Fruit fly (Drosophila melanogaster) whole organism, embryonic: ENCODE data around the gene Dpm1.
A peak's percentile ranks its signal among the peaks of the same experiment; 100 is the strongest.

ENCODE experiments used
- Adf1 ChIP-seq: fragments of 200-800 bp; sonication (Bioruptor generic); IDR thresholded peaks from 2 replicates; pipeline ENCODE4 v1.3.6; 2022; ENCODE audit warnings: missing biosample characterization, missing genetic modification characterization
- Aef1 ChIP-seq: fragments of 200-800 bp; sonication (Bioruptor generic); IDR thresholded peaks from 3 replicates; pipeline ENCODE4 v1.3.6; 2022; ENCODE audit warnings: missing biosample characterization, missing genetic modification characterization
- B-H2 ChIP-seq: fragments of 200-800 bp; sonication (Bioruptor generic); optimal IDR thresholded peaks from 2 replicates; lab custom pipeline; 2018; ENCODE audit warnings: missing biosample characterization, mild to moderate bottlenecking, missing genetic modification characterization
- Bteb2 ChIP-seq: fragments of 200-800 bp; sonication (Bioruptor generic); optimal IDR thresholded peaks from 2 replicates; lab custom pipeline; 2016; ENCODE audit warnings: missing biosample characterization, missing genetic modification characterization
- CG10431 ChIP-seq: fragments of 200-800 bp; sonication (Bioruptor generic); optimal IDR thresholded peaks from 3 replicates; lab custom pipeline; 2018; ENCODE audit warnings: missing biosample characterization, mild to moderate bottlenecking, missing genetic modification characterization
- CG11398 ChIP-seq: fragments of 200-800 bp; sonication (Bioruptor generic); optimal IDR thresholded peaks from 2 replicates; lab custom pipeline; 2016; ENCODE audit warnings: missing biosample characterization, missing genetic modification characterization
- CG13296 ChIP-seq: fragments of 200-800 bp; sonication (Bioruptor generic); optimal IDR thresholded peaks from 3 replicates; lab custom pipeline; 2018; ENCODE audit warnings: missing biosample characterization, mild to moderate bottlenecking, missing genetic modification characterization
- CG14860 ChIP-seq: fragments of 200-800 bp; sonication (Bioruptor generic); IDR thresholded peaks from 3 replicates; pipeline ENCODE4 v1.3.6; 2022; ENCODE audit warnings: missing biosample characterization, missing genetic modification characterization; ENCODE audit not compliant: partially characterized antibody
- CG15514 ChIP-seq: fragments of 200-800 bp; sonication (Bioruptor generic); optimal IDR thresholded peaks from 3 replicates; lab custom pipeline; 2017; ENCODE audit warnings: missing biosample characterization, missing genetic modification characterization, mild to moderate bottlenecking, moderate library complexity, missing genetic modification reagents
- CG1832 ChIP-seq: fragments of 200-800 bp; sonication (Bioruptor generic); optimal IDR thresholded peaks from 2 replicates; lab custom pipeline; 2017; ENCODE audit warnings: missing biosample characterization, mild to moderate bottlenecking, missing genetic modification characterization, inconsistent platforms
- CG2875 ChIP-seq: fragments of 200-800 bp; sonication (Bioruptor generic); optimal IDR thresholded peaks from 2 replicates; lab custom pipeline; 2017; ENCODE audit warnings: missing biosample characterization, mild to moderate bottlenecking, missing genetic modification characterization, missing genetic modification reagents
- CG34422 ChIP-seq: fragments of 200-800 bp; sonication (Bioruptor generic); IDR thresholded peaks from 3 replicates; pipeline ENCODE4 v1.3.6; 2022; ENCODE audit warnings: missing biosample characterization, missing genetic modification characterization
- CG3995 ChIP-seq: fragments of 200-800 bp; sonication (Bioruptor generic); optimal IDR thresholded peaks from 3 replicates; lab custom pipeline; 2016; ENCODE audit warnings: missing biosample characterization, missing genetic modification characterization
- CG4617 ChIP-seq: fragments of 200-800 bp; sonication (Bioruptor generic); optimal IDR thresholded peaks from 3 replicates; lab custom pipeline; 2016; ENCODE audit warnings: missing biosample characterization, missing genetic modification characterization, borderline replicate concordance
- CG6791 ChIP-seq: fragments of 200-800 bp; sonication (Bioruptor generic); IDR thresholded peaks from 3 replicates; pipeline ENCODE4 v1.3.6; 2022; ENCODE audit warnings: missing biosample characterization, missing genetic modification characterization; ENCODE audit not compliant: partially characterized antibody
- CG7928 ChIP-seq: fragments of 200-800 bp; sonication (Bioruptor generic); optimal IDR thresholded peaks from 2 replicates; lab custom pipeline; 2017; ENCODE audit warnings: missing biosample characterization, mild to moderate bottlenecking, missing genetic modification characterization
- CG9437 ChIP-seq: fragments of 200-800 bp; sonication (Bioruptor generic); optimal IDR thresholded peaks from 2 replicates; lab custom pipeline; 2018; ENCODE audit warnings: missing biosample characterization, mild to moderate bottlenecking, missing genetic modification characterization
- D ChIP-seq, 2 experiments: fragments of 200-800 bp in 1 of 2; fragments of >200 bp in 1 of 2; sonication (Bioruptor generic) in 1 of 2; optimal IDR thresholded peaks; 2 replicates in 1 of 2; 3 replicates in 1 of 2; lab custom pipeline; 2017; ENCODE audit warnings: mild to moderate bottlenecking in 1 of 2, missing biosample characterization in 1 of 2, missing genetic modification characterization in 1 of 2, missing genetic modification reagents in 1 of 2
- Deaf1 ChIP-seq: fragments of 200-800 bp; optimal IDR thresholded peaks from 3 replicates; lab custom pipeline; 2019; ENCODE audit warnings: missing biosample characterization, mild to moderate bottlenecking, missing genetic modification characterization, moderate library complexity
- Dll ChIP-seq: fragments of 200-800 bp; sonication (Bioruptor generic); IDR thresholded peaks from 4 replicates; pipeline ENCODE4 v1.3.6; 2022; ENCODE audit warnings: missing biosample characterization, missing genetic modification characterization; ENCODE audit not compliant: partially characterized antibody
- Elba2 ChIP-seq: fragments of 200-800 bp; sonication (Bioruptor generic); optimal IDR thresholded peaks from 3 replicates; lab custom pipeline; 2016; ENCODE audit warnings: missing biosample characterization, missing genetic modification characterization
- HLH3B ChIP-seq: fragments of 200-800 bp; sonication (Bioruptor generic); IDR thresholded peaks from 2 replicates; pipeline ENCODE4 v1.3.6; 2022; ENCODE audit warnings: missing biosample characterization, missing genetic modification characterization
- HLH54F ChIP-seq: fragments of 200-800 bp; sonication (Bioruptor generic); optimal IDR thresholded peaks from 3 replicates; lab custom pipeline; 2016; ENCODE audit warnings: missing biosample characterization, missing genetic modification characterization
- Hr3 ChIP-seq: fragments of 200-800 bp; sonication (Bioruptor generic); optimal IDR thresholded peaks from 3 replicates; lab custom pipeline; 2016; ENCODE audit warnings: missing biosample characterization, missing genetic modification characterization
- Hr51 ChIP-seq, 2 experiments: fragments of 200-800 bp; sonication (Bioruptor generic); optimal IDR thresholded peaks; 2 replicates in 1 of 2; 3 replicates in 1 of 2; lab custom pipeline; 2016 to 2018; ENCODE audit warnings: missing biosample characterization in 2 of 2, missing genetic modification characterization in 2 of 2, mild to moderate bottlenecking in 1 of 2, moderate library complexity in 1 of 2
- Med ChIP-seq: fragments of 200-800 bp; sonication (Bioruptor generic); peaks from one replicate; lab custom pipeline; 2016; ENCODE audit warnings: missing biosample characterization, missing genetic modification characterization, mild to moderate bottlenecking, inconsistent platforms, moderate library complexity
- PHDP ChIP-seq: fragments of 200-800 bp; sonication (Bioruptor generic); optimal IDR thresholded peaks from 3 replicates; lab custom pipeline; 2018; ENCODE audit warnings: missing biosample characterization, mild to moderate bottlenecking, missing genetic modification characterization, moderate library complexity
- ab ChIP-seq: fragments of 200-800 bp; sonication (Bioruptor generic); optimal IDR thresholded peaks from 2 replicates; lab custom pipeline; 2016; ENCODE audit warnings: missing biosample characterization, missing genetic modification characterization
- ara ChIP-seq: fragments of 200-800 bp; sonication (Bioruptor generic); IDR thresholded peaks from 2 replicates; pipeline ENCODE4 v1.3.6; 2022; ENCODE audit warnings: missing biosample characterization, missing genetic modification characterization
- danr ChIP-seq: fragments of 200-800 bp; sonication (Bioruptor generic); IDR thresholded peaks from 2 replicates; pipeline ENCODE4 v1.3.6; 2022; ENCODE audit warnings: missing biosample characterization, missing genetic modification characterization
- dimm ChIP-seq: fragments of 200-800 bp; sonication (Bioruptor generic); IDR thresholded peaks from 2 replicates; pipeline ENCODE4 v1.3.6; 2022; ENCODE audit warnings: missing biosample characterization, missing genetic modification characterization
- gcm2 ChIP-seq: fragments of 200-800 bp; sonication (Bioruptor generic); optimal IDR thresholded peaks from 2 replicates; lab custom pipeline; 2016; ENCODE audit warnings: missing biosample characterization, missing genetic modification characterization
- her ChIP-seq: fragments of 200-800 bp; sonication (Bioruptor generic); optimal IDR thresholded peaks from 2 replicates; lab custom pipeline; 2016; ENCODE audit warnings: missing biosample characterization, missing genetic modification characterization
- ind ChIP-seq: fragments of 200-800 bp; sonication (Bioruptor generic); optimal IDR thresholded peaks from 3 replicates; lab custom pipeline; 2016; ENCODE audit warnings: missing biosample characterization, missing genetic modification characterization
- inv ChIP-seq: fragments of 200-800 bp; sonication (Bioruptor generic); IDR thresholded peaks from 2 replicates; pipeline ENCODE4 v1.3.6; 2022; ENCODE audit warnings: missing biosample characterization, missing genetic modification characterization; ENCODE audit not compliant: partially characterized antibody
- lbe ChIP-seq: fragments of 200-800 bp; sonication (Bioruptor generic); optimal IDR thresholded peaks from 2 replicates; lab custom pipeline; 2016; ENCODE audit warnings: missing biosample characterization, mild to moderate bottlenecking, missing genetic modification characterization
- lola ChIP-seq, 3 experiments: fragments of >200 bp in 2 of 3; fragments of 200-800 bp in 1 of 3; sonication (Bioruptor generic) in 1 of 3; optimal IDR thresholded peaks; 2 replicates each; lab custom pipeline; 2017 to 2019; ENCODE audit warnings: missing biosample characterization in 3 of 3, missing genetic modification characterization in 3 of 3, mild to moderate bottlenecking in 1 of 3, moderate library complexity in 1 of 3
- pfk ChIP-seq: fragments of 200-800 bp; sonication (Bioruptor generic); optimal IDR thresholded peaks from 2 replicates; lab custom pipeline; 2018; ENCODE audit warnings: missing biosample characterization, mild to moderate bottlenecking, missing genetic modification characterization, moderate library complexity
- prd ChIP-seq, 3 experiments: fragments of >200 bp in 2 of 3; fragments of 200-800 bp in 1 of 3; sonication (Bioruptor generic) in 1 of 3; optimal IDR thresholded peaks in 2 of 3; IDR thresholded peaks in 1 of 3; 2 replicates in 2 of 3; 3 replicates in 1 of 3; pipeline versions ENCODE4 v1.3.6 to Lab custom; 2017 to 2022; ENCODE audit warnings: missing biosample characterization in 1 of 3, missing genetic modification characterization in 1 of 3
- ranshi ChIP-seq: fragments of 200-800 bp; sonication (Bioruptor generic); IDR thresholded peaks from 2 replicates; pipeline ENCODE4 v1.3.6; 2022; ENCODE audit warnings: missing biosample characterization, missing genetic modification characterization
- sens ChIP-seq: fragments of 200-800 bp; sonication (Bioruptor generic); peaks from one replicate; lab custom pipeline; 2016; ENCODE audit warnings: missing biosample characterization, missing genetic modification characterization
- sqz ChIP-seq: fragments of 200-800 bp; sonication (Bioruptor generic); optimal IDR thresholded peaks from 3 replicates; lab custom pipeline; 2018; ENCODE audit warnings: missing biosample characterization, mild to moderate bottlenecking, missing genetic modification characterization
- toy ChIP-seq: fragments of 200-800 bp; sonication (Bioruptor generic); IDR thresholded peaks from 2 replicates; pipeline ENCODE4 v1.3.6; 2022; ENCODE audit warnings: missing biosample characterization, missing genetic modification characterization
- tup ChIP-seq: fragments of 200-800 bp; sonication (Bioruptor generic); optimal IDR thresholded peaks from 2 replicates; lab custom pipeline; 2016; ENCODE audit warnings: missing biosample characterization, mild to moderate bottlenecking, missing genetic modification characterization, moderate library complexity

Dpm1 gene

DNA sequence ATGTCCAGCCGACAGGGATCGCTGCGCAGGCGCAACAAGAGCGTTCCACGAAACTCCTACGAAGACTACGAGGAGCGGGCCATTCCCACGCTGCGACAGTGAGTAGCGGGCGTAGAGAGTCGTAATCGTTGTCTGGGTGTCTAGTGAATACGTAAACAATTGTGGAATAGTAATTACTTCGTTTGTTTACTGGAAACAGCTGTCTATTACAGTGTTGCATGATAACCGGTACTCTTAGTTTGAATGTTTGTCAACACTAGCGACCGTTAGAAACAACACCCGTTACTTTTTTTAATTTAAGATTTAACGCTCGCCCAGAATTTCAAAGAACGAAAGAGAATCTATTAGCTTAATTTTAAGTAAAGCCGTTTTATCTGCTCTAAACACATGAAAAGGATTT lies 3.9 kb upstream of the Dpm1 start, which contains the start of gene CG10165 (continued):
- peak; percentile 19 for TF ChIP-seq lbe (GFP tag; lab: Kevin White, UChicago)
- no peak for TF ChIP-seq CG11398 (GFP tag; lab: Kevin White, UChicago)
- TF ChIP-seq ind (GFP tag; lab: Kevin White, UChicago), result no peak
- no peak for TF ChIP-seq Adf1
- no peak for TF ChIP-seq CG13296 (GFP tag; lab: Kevin White, UChicago)
- TF ChIP-seq CG15514, result peak; percentile 22
- no peak for TF ChIP-seq D (optimal IDR thresholded peaks at IDR 0.05; lab: Kevin White, UChicago)
- TF ChIP-seq D (GFP tag; optimal IDR thresholded peaks at IDR 0.05; lab: Kevin White, UChicago), result no peak
- peak; percentile 60 for TF ChIP-seq Med (GFP tag; lab: Kevin White, UChicago)
- TF ChIP-seq pfk (GFP tag; lab: Kevin White, UChicago), result no peak
- TF ChIP-seq ara (GFP tag; lab: Robert Waterston, UW), result no peak
- TF ChIP-seq PHDP, result no peak
- TF ChIP-seq Deaf1, result no peak
- TF ChIP-seq CG1832 (GFP tag; lab: Kevin White, UChicago), result no peak
- TF ChIP-seq sens (GFP tag; lab: Kevin White, UChicago), result peak; percentile 70
- TF ChIP-seq CG7928 (GFP tag; lab: Kevin White, UChicago), result no peak
- TF ChIP-seq Bteb2, result no peak
- no peak for TF ChIP-seq gcm2 (GFP tag; lab: Kevin White, UChicago)
- TF ChIP-seq ab (GFP tag; lab: Kevin White, UChicago), result no peak
- no peak for TF ChIP-seq dimm (GFP tag; lab: Robert Waterston, UW)
- TF ChIP-seq toy, result no peak
- no peak for TF ChIP-seq CG10431 (GFP tag; lab: Kevin White, UChicago)
- peak; percentile 36; the same call in 1 of the 3 replicates for TF ChIP-seq CG34422
- TF ChIP-seq CG14860 (GFP tag; lab: Robert Waterston, UW), result no peak
- TF ChIP-seq inv (GFP tag; lab: Robert Waterston, UW), result no peak
- TF ChIP-seq HLH54F (GFP tag; lab: Kevin White, UChicago), result no peak
- TF ChIP-seq CG3995, result no peak
- TF ChIP-seq CG9437, result peak; percentile 56
- TF ChIP-seq B-H2 (GFP tag; lab: Kevin White, UChicago), result peak; percentile 23
- no peak for TF ChIP-seq Aef1
- no peak for TF ChIP-seq CG2875 (GFP tag; lab: Kevin White, UChicago)
- peak; percentile 3 for TF ChIP-seq CG4617 (GFP tag; lab: Kevin White, UChicago)
- no peak for TF ChIP-seq lola (GFP tag; optimal IDR thresholded peaks at IDR 0.05; lab: Kevin White, UChicago)
- no peak for TF ChIP-seq CG6791 (GFP tag; lab: Robert Waterston, UW)
- TF ChIP-seq danr (GFP tag; lab: Robert Waterston, UW), result no peak
- TF ChIP-seq tup (GFP tag; lab: Kevin White, UChicago), result no peak
- no peak for TF ChIP-seq HLH3B (GFP tag; lab: Robert Waterston, UW)
- TF ChIP-seq Dll (GFP tag; lab: Robert Waterston, UW), result peak; percentile 45; the same call in 2 of the 4 replicates
- TF ChIP-seq Hr3 (GFP tag; lab: Kevin White, UChicago), result no peak
- no peak for TF ChIP-seq sqz (GFP tag; lab: Kevin White, UChicago)
- TF ChIP-seq ranshi (GFP tag; lab: Robert Waterston, UW), result no peak
- no peak for TF ChIP-seq prd (optimal IDR thresholded peaks at IDR 0.05; lab: Kevin White, UChicago)
- no peak for TF ChIP-seq prd (GFP tag; IDR thresholded peaks at IDR 0.05; lab: Robert Waterston, UW)
- no peak for TF ChIP-seq her (GFP tag; lab: Kevin White, UChicago)
- no peak for TF ChIP-seq Elba2 (GFP tag; lab: Kevin White, UChicago)
- TF ChIP-seq Hr51 (GFP tag; optimal IDR thresholded peaks at IDR 0.05; lab: Kevin White, UChicago), result no peak
